Worm (Caenorhabditis elegans) whole organism, young adult: ENCODE data around the gene col-36.

Experiments used
- B0261.1 ChIP-seq: sonication (generic microtip); optimal IDR thresholded peaks from 2 replicates; lab custom pipeline; 2016; ENCODE audit warnings: mild to moderate bottlenecking, missing genetic modification characterization, moderate library complexity, missing compliant biosample characterization
- C17E4.6 ChIP-seq: fragments of 200-800 bp; sonication (Bioruptor generic); IDR thresholded peaks from 2 replicates; pipeline ENCODE4 v1.3.6; 2022; ENCODE audit warnings: missing genetic modification reagents, missing genetic modification characterization, missing compliant biosample characterization
- D2030.7 ChIP-seq: fragments of 200-800 bp; sonication (Bioruptor generic); IDR thresholded peaks from 2 replicates; pipeline ENCODE4 v1.3.6; 2022; ENCODE audit warnings: missing genetic modification reagents, missing genetic modification characterization, missing compliant biosample characterization
- F23B12.7 ChIP-seq: sonication (generic microtip); optimal IDR thresholded peaks from 2 replicates; lab custom pipeline; 2017; ENCODE audit warnings: missing genetic modification characterization, mild to moderate bottlenecking, missing compliant biosample characterization, antibody characterized with exemption, moderate library complexity; ENCODE audit not compliant: insufficient read depth
- F37B4.10 ChIP-seq: fragments of 200-800 bp; sonication (Bioruptor generic); IDR thresholded peaks from 2 replicates; pipeline ENCODE4 v1.3.6; 2022; ENCODE audit warnings: missing genetic modification characterization, missing compliant biosample characterization
- K11D2.4 ChIP-seq: fragments of 200-800 bp; sonication (Bioruptor generic); IDR thresholded peaks from 2 replicates; pipeline ENCODE4 v1.3.6; 2022; ENCODE audit warnings: missing genetic modification reagents, missing genetic modification characterization, missing compliant biosample characterization
- Y53G8AR.9 ChIP-seq: fragments of 200-800 bp; sonication (Bioruptor generic); conservative IDR thresholded peaks from 2 replicates; pipeline ENCODE4 v1.3.6; 2022; ENCODE audit warnings: missing genetic modification reagents, missing genetic modification characterization, missing compliant biosample characterization
- Y67H2A.10 ChIP-seq: fragments of 200-800 bp; sonication (Bioruptor generic); conservative IDR thresholded peaks from 2 replicates; pipeline ENCODE4 v1.3.6; 2022; ENCODE audit warnings: missing genetic modification reagents, missing genetic modification characterization, missing compliant biosample characterization
- Y95B8A.8 ChIP-seq: fragments of 200-800 bp; sonication (Bioruptor generic); IDR thresholded peaks from 2 replicates; pipeline ENCODE4 v1.3.6; 2022; ENCODE audit warnings: missing genetic modification reagents, missing genetic modification characterization, missing compliant biosample characterization
- aptf-3 ChIP-seq: fragments of 200-800 bp; sonication (Bioruptor generic); IDR thresholded peaks from 2 replicates; pipeline ENCODE4 v1.3.6; 2022; ENCODE audit warnings: missing genetic modification characterization, missing compliant biosample characterization
- atf-7 ChIP-seq: sonication (generic microtip); optimal IDR thresholded peaks from 2 replicates; lab custom pipeline; 2017; ENCODE audit warnings: mild to moderate bottlenecking, missing genetic modification characterization, missing compliant biosample characterization
- bed-1 ChIP-seq: fragments of 200-800 bp; sonication (Bioruptor generic); IDR thresholded peaks from 2 replicates; pipeline ENCODE4 v1.3.6; 2022; ENCODE audit warnings: missing genetic modification reagents, missing genetic modification characterization, missing compliant biosample characterization
- ccch-3 ChIP-seq: fragments of 200-800 bp; sonication (Bioruptor generic); optimal IDR thresholded peaks from 2 replicates; lab custom pipeline; 2018; ENCODE audit warnings: mild to moderate bottlenecking, missing genetic modification characterization, missing compliant biosample characterization
- cebp-2 ChIP-seq: fragments of 200-800 bp; sonication (Bioruptor generic); IDR thresholded peaks from 2 replicates; pipeline ENCODE4 v1.3.6; 2022; ENCODE audit warnings: missing genetic modification characterization, missing compliant biosample characterization
- ceh-58 ChIP-seq: fragments of 200-800 bp; sonication (Bioruptor generic); IDR thresholded peaks from 2 replicates; pipeline ENCODE4 v1.3.6; 2022; ENCODE audit warnings: missing genetic modification characterization, missing compliant biosample characterization
- ceh-91 ChIP-seq: fragments of 200-800 bp; sonication (Bioruptor generic); IDR thresholded peaks from 2 replicates; pipeline ENCODE4 v1.3.6; 2022; ENCODE audit warnings: missing genetic modification reagents, missing genetic modification characterization, missing compliant biosample characterization
- egrh-3 ChIP-seq: fragments of 200-800 bp; sonication (Bioruptor generic); IDR thresholded peaks from 2 replicates; pipeline ENCODE4 v1.3.6; 2022; ENCODE audit warnings: missing genetic modification reagents, missing genetic modification characterization, missing compliant biosample characterization
- fkh-3 ChIP-seq: sonication (generic microtip); optimal IDR thresholded peaks from 2 replicates; lab custom pipeline; 2016; ENCODE audit warnings: mild to moderate bottlenecking, missing genetic modification characterization, missing compliant biosample characterization
- hlh-12 ChIP-seq: sonication (generic microtip); optimal IDR thresholded peaks from 2 replicates; lab custom pipeline; 2016; ENCODE audit warnings: missing genetic modification characterization, missing compliant biosample characterization
- hrde-1 ChIP-seq: sonication (generic microtip); optimal IDR thresholded peaks from 2 replicates; lab custom pipeline; 2016; ENCODE audit warnings: missing genetic modification characterization, mild to moderate bottlenecking, missing compliant biosample characterization, moderate library complexity, missing genotype, missing genetic modification reagents, borderline replicate concordance
- lin-54 ChIP-seq: fragments of 200-800 bp; sonication (Bioruptor generic); optimal IDR thresholded peaks from 2 replicates; lab custom pipeline; 2018; ENCODE audit warnings: mild to moderate bottlenecking, missing genetic modification characterization, missing compliant biosample characterization
- lsl-1 ChIP-seq: fragments of 200-800 bp; sonication (Bioruptor generic); optimal IDR thresholded peaks from 2 replicates; lab custom pipeline; 2018; ENCODE audit warnings: mild to moderate bottlenecking, missing genetic modification characterization, moderate library complexity, missing compliant biosample characterization
- madf-10 ChIP-seq: sonication (generic microtip); optimal IDR thresholded peaks from 2 replicates; lab custom pipeline; 2016; ENCODE audit warnings: mild to moderate bottlenecking, missing genetic modification characterization, missing compliant biosample characterization
- madf-3 ChIP-seq: fragments of 200-800 bp; sonication (Bioruptor generic); IDR thresholded peaks from 2 replicates; pipeline ENCODE4 v1.3.6; 2022; ENCODE audit warnings: missing genetic modification reagents, missing genetic modification characterization, missing compliant biosample characterization
- mcd-1 ChIP-seq: fragments of 200-800 bp; sonication (Bioruptor generic); IDR thresholded peaks from 2 replicates; pipeline ENCODE4 v1.3.6; 2022; ENCODE audit warnings: missing genetic modification reagents, missing genetic modification characterization, missing compliant biosample characterization
- nfya-2 ChIP-seq: fragments of 200-800 bp; sonication (Bioruptor generic); IDR thresholded peaks from 2 replicates; pipeline ENCODE4 v1.3.6; 2022; ENCODE audit warnings: missing genetic modification reagents, missing genetic modification characterization, missing compliant biosample characterization
- nhr-80 ChIP-seq: sonication (generic microtip); optimal IDR thresholded peaks from 2 replicates; lab custom pipeline; 2016; ENCODE audit warnings: missing genetic modification characterization, missing compliant biosample characterization
- rcor-1 ChIP-seq: fragments of 200-800 bp; sonication (Bioruptor generic); IDR thresholded peaks from 2 replicates; pipeline ENCODE4 v1.3.6; 2022; ENCODE audit warnings: missing genetic modification reagents, missing genetic modification characterization, missing compliant biosample characterization
- repo-1 ChIP-seq: sonication (generic microtip); optimal IDR thresholded peaks from 2 replicates; lab custom pipeline; 2017; ENCODE audit warnings: mild to moderate bottlenecking, missing genetic modification characterization, missing compliant biosample characterization
- sdz-38 ChIP-seq: sonication (generic microtip); optimal IDR thresholded peaks from 2 replicates; lab custom pipeline; 2016; ENCODE audit warnings: missing genotype, missing genetic modification characterization, missing compliant biosample characterization
- sea-2 ChIP-seq: fragments of 200-800 bp; sonication (Bioruptor generic); IDR thresholded peaks from 2 replicates; pipeline ENCODE4 v1.3.6; 2022; ENCODE audit warnings: missing genetic modification characterization, missing compliant biosample characterization
- snpc-4 ChIP-seq, 5 experiments: fragments of 150-350 bp in 1 of 5; sonication (generic microtip) in 4 of 5; optimal IDR thresholded peaks; 2 replicates each; lab custom pipeline; 2014 to 2018; ENCODE audit warnings: missing genetic modification characterization in 5 of 5, missing biosample characterization in 3 of 5, antibody characterized with exemption in 2 of 5, mild to moderate bottlenecking in 2 of 5, missing compliant biosample characterization in 2 of 5, missing genotype in 2 of 5, moderate library complexity in 2 of 5, missing genetic modification reagents in 1 of 5
- somi-1 ChIP-seq: fragments of 200-800 bp; sonication (Bioruptor generic); optimal IDR thresholded peaks from 2 replicates; lab custom pipeline; 2018; ENCODE audit warnings: mild to moderate bottlenecking, missing genetic modification characterization, missing compliant biosample characterization
- tbp1 ChIP-seq: fragments of 200-800 bp; sonication (Bioruptor generic); optimal IDR thresholded peaks from 2 replicates; lab custom pipeline; 2018; ENCODE audit warnings: mild to moderate bottlenecking, missing genetic modification characterization, missing compliant biosample characterization
- tlf-1 ChIP-seq: fragments of 200-800 bp; sonication (Bioruptor generic); optimal IDR thresholded peaks from 2 replicates; lab custom pipeline; 2018; ENCODE audit warnings: mild to moderate bottlenecking, missing genetic modification characterization, missing compliant biosample characterization
- unc-62 ChIP-seq: fragments of 150-350 bp; optimal IDR thresholded peaks from 2 replicates; lab custom pipeline; 2014; ENCODE audit warnings: missing biosample characterization, missing genetic modification reagents, missing genetic modification characterization
- zfh-2 ChIP-seq: fragments of 200-800 bp; sonication (Bioruptor generic); conservative IDR thresholded peaks from 2 replicates; pipeline ENCODE4 v1.3.6; 2022; ENCODE audit warnings: missing genetic modification reagents, missing genetic modification characterization, missing compliant biosample characterization

Gene col-36

ce11 chrII:7208184-7208583 is 39.6 kb upstream of the col-36 start, which contains the start of gene dhs-7:
dhs-7 (minus strand) TSS chrII:7208460.
- TF ChIP-seq bed-1 (GFP tag; lab: Robert Waterston, UW) (no peak), nhr-80 (tag; lab: Kevin White, UChicago) (peak; percentile 25)
- TF ChIP-seq, all 124 proteins: peak for 1

- TF ChIP-seq fkh-3 (tag; lab: Kevin White, UChicago) (no peak), sdz-38 (tag; lab: Kevin White, UChicago) (no peak), repo-1 (tag; lab: Kevin White, UChicago) (no peak), cebp-2 (no peak), C17E4.6 (GFP tag; lab: Robert Waterston, UW) (no peak), Y95B8A.8 (GFP tag; lab: Robert Waterston, UW) (no peak), tlf-1 (GFP tag; lab: Kevin White, UChicago) (no peak), mcd-1 (GFP tag; lab: Robert Waterston, UW) (no peak), hlh-12 (tag; lab: Kevin White, UChicago) (no peak), lin-54 (GFP tag; lab: Kevin White, UChicago) (no peak), F23B12.7 (no peak), ceh-91 (GFP tag; lab: Robert Waterston, UW) (no peak), somi-1 (GFP tag; lab: Kevin White, UChicago) (no peak), sea-2 (GFP tag; lab: Robert Waterston, UW) (no peak), madf-3 (no peak), egrh-3 (GFP tag; lab: Robert Waterston, UW) (no peak), Y67H2A.10 (GFP tag; lab: Robert Waterston, UW) (no peak), D2030.7 (no peak), lsl-1 (no peak)
Observed at ce11 chrII:7207649-7208048, 39.0 kb upstream of the col-36 start.

- TF ChIP-seq F37B4.10 (GFP tag; lab: Robert Waterston, UW) (no peak), snpc-4 (GFP tag; optimal IDR thresholded peaks at IDR 0.05; lab: Kevin White, UChicago) (no peak), snpc-4 (tag; optimal IDR thresholded peaks at IDR 0.05; lab: Kevin White, UChicago) (no peak), nfya-2 (GFP tag; lab: Robert Waterston, UW) (no peak), B0261.1 (tag; lab: Kevin White, UChicago) (no peak), rcor-1 (no peak), repo-1 (tag; lab: Kevin White, UChicago) (no peak)
Observed at ce11 chrII:7205388-7205787, 36.8 kb upstream of the col-36 start, which contains the start of gene srd-59. srd-59 (plus strand) TSS chrII:7205688.

ce11 chrII:7204951-7205350 is 36.3 kb upstream of the col-36 start, which contains the start of gene srd-58:
srd-58 (minus strand) TSS chrII:7205051.
- no peak for TF ChIP-seq ceh-58 (GFP tag; lab: Robert Waterston, UW)
- no peak for TF ChIP-seq atf-7
- TF ChIP-seq ccch-3: no peak
- TF ChIP-seq K11D2.4 (GFP tag; lab: Robert Waterston, UW): no peak
- no peak for TF ChIP-seq somi-1 (GFP tag; lab: Kevin White, UChicago)
- no peak for TF ChIP-seq zfh-2 (GFP tag; lab: Robert Waterston, UW)
- no peak for TF ChIP-seq tbp1 (GFP tag; lab: Kevin White, UChicago)
- no peak for TF ChIP-seq Y53G8AR.9 (GFP tag; lab: Robert Waterston, UW)
- no peak for TF ChIP-seq madf-10
- TF ChIP-seq unc-62: no peak
- no peak for TF ChIP-seq hrde-1 (tag; lab: Kevin White, UChicago)
- TF ChIP-seq aptf-3: no peak
